Fruit fly (Drosophila melanogaster) whole organism, prepupa: ENCODE measurements around the gene CG4953.

Experiments used
- CG11294 ChIP-seq: fragments of 200-800 bp; sonication (Bioruptor generic); IDR thresholded peaks from 2 replicates; pipeline ENCODE4 v1.3.6; 2022; ENCODE audit warnings: missing biosample characterization, missing genetic modification characterization
- CG6163 ChIP-seq: fragments of 200-800 bp; sonication (Bioruptor generic); IDR thresholded peaks from 3 replicates; pipeline ENCODE4 v1.3.6; 2022; ENCODE audit warnings: missing biosample characterization, missing genetic modification characterization
- CG8119 ChIP-seq: fragments of 200-800 bp; sonication (Bioruptor generic); IDR thresholded peaks from 3 replicates; pipeline ENCODE4 v1.3.6; 2022; ENCODE audit warnings: missing biosample characterization, missing genetic modification characterization
- Lpt ChIP-seq: fragments of 200-800 bp; sonication (Bioruptor generic); optimal IDR thresholded peaks from 3 replicates; lab custom pipeline; 2016; ENCODE audit warnings: missing biosample characterization, missing genetic modification characterization
- net ChIP-seq: fragments of 200-800 bp; sonication (Bioruptor generic); optimal IDR thresholded peaks from 3 replicates; lab custom pipeline; 2016; ENCODE audit warnings: missing biosample characterization, missing genetic modification characterization

dm6 chr2L:10222550-10223231, 43.8 kb upstream of the CG4953 start, which contains the start of gene Bcs1:
- TF ChIP-seq CG11294 (GFP tag; lab: Robert Waterston, UW) (no peak), Lpt (GFP tag; lab: Kevin White, UChicago) (no peak), CG6163 (no peak), CG8119 (GFP tag; lab: Robert Waterston, UW) (no peak), net (GFP tag; lab: Kevin White, UChicago) (no peak)
